Fruit fly (Drosophila melanogaster) whole organism, embryonic: ENCODE results near the gene Cap-D3.
A peak's percentile ranks its signal among the peaks of the same experiment; 100 is the strongest.

Experiments
- B-H1 ChIP-seq: fragments of 200-800 bp; sonication (Bioruptor generic); IDR thresholded peaks from 3 replicates; pipeline ENCODE4 v1.3.6; 2022; ENCODE audit warnings: missing biosample characterization, missing genetic modification characterization
- BEAF-32 ChIP-seq: fragments of 200-800 bp; sonication (Bioruptor generic); optimal IDR thresholded peaks from 3 replicates; lab custom pipeline; 2017; ENCODE audit warnings: missing biosample characterization, missing genetic modification characterization, mild to moderate bottlenecking, moderate library complexity, missing genetic modification reagents
- Bgb ChIP-seq: fragments of 200-800 bp; sonication (Bioruptor generic); IDR thresholded peaks from 2 replicates; pipeline ENCODE4 v1.3.6; 2022; ENCODE audit warnings: missing biosample characterization, missing genetic modification characterization; ENCODE audit not compliant: partially characterized antibody
- CG10462 ChIP-seq: fragments of 200-800 bp; sonication (Bioruptor generic); optimal IDR thresholded peaks from 2 replicates; lab custom pipeline; 2016; ENCODE audit warnings: missing biosample characterization, missing genetic modification characterization
- CG11456 ChIP-seq: fragments of 200-800 bp; sonication (Bioruptor generic); IDR thresholded peaks from 3 replicates; pipeline ENCODE4 v1.3.6; 2022; ENCODE audit warnings: missing biosample characterization, missing genetic modification characterization
- CG12104 ChIP-seq: fragments of 200-800 bp; sonication (Bioruptor generic); optimal IDR thresholded peaks from 3 replicates; lab custom pipeline; 2016; ENCODE audit warnings: missing biosample characterization, missing genetic modification characterization
- CG13123 ChIP-seq: fragments of 200-800 bp; sonication (Bioruptor generic); optimal IDR thresholded peaks from 2 replicates; lab custom pipeline; 2016; ENCODE audit warnings: missing biosample characterization, missing genetic modification characterization
- CG14860 ChIP-seq: fragments of 200-800 bp; sonication (Bioruptor generic); IDR thresholded peaks from 3 replicates; pipeline ENCODE4 v1.3.6; 2022; ENCODE audit warnings: missing biosample characterization, missing genetic modification characterization; ENCODE audit not compliant: partially characterized antibody
- CG15601 ChIP-seq: fragments of 200-800 bp; sonication (Bioruptor generic); optimal IDR thresholded peaks from 3 replicates; lab custom pipeline; 2019; ENCODE audit warnings: missing biosample characterization, mild to moderate bottlenecking, missing genetic modification characterization, moderate library complexity
- CG17385 ChIP-seq: fragments of 200-800 bp; sonication (Bioruptor generic); optimal IDR thresholded peaks from 3 replicates; lab custom pipeline; 2018; ENCODE audit warnings: missing biosample characterization, mild to moderate bottlenecking, missing genetic modification characterization
- CG17912 ChIP-seq: fragments of 200-800 bp; sonication (Bioruptor generic); optimal IDR thresholded peaks from 2 replicates; lab custom pipeline; 2018; ENCODE audit warnings: missing biosample characterization, mild to moderate bottlenecking, missing genetic modification characterization
- CG18599 ChIP-seq: fragments of 200-800 bp; sonication (Bioruptor generic); optimal IDR thresholded peaks from 3 replicates; lab custom pipeline; 2017; ENCODE audit warnings: missing biosample characterization, missing genetic modification characterization, mild to moderate bottlenecking, moderate library complexity, missing genetic modification reagents
- CG2120 ChIP-seq: fragments of 200-800 bp; sonication (Bioruptor generic); optimal IDR thresholded peaks from 3 replicates; lab custom pipeline; 2016; ENCODE audit warnings: missing biosample characterization, missing genetic modification characterization
- CG31224 ChIP-seq: fragments of 200-800 bp; sonication (Bioruptor generic); IDR thresholded peaks from 2 replicates; pipeline ENCODE4 v1.3.6; 2022; ENCODE audit warnings: missing biosample characterization, missing genetic modification characterization
- CG42726 ChIP-seq: fragments of 200-800 bp; sonication (Bioruptor generic); IDR thresholded peaks from 2 replicates; pipeline ENCODE4 v1.3.6; 2022; ENCODE audit warnings: missing biosample characterization, missing genetic modification characterization; ENCODE audit not compliant: partially characterized antibody
- CG4854 ChIP-seq: fragments of 200-800 bp; sonication (Bioruptor generic); optimal IDR thresholded peaks from 2 replicates; lab custom pipeline; 2016; ENCODE audit warnings: missing biosample characterization, missing genetic modification characterization, inconsistent platforms
- CG8359 ChIP-seq: fragments of 200-800 bp; sonication (Bioruptor generic); optimal IDR thresholded peaks from 2 replicates; lab custom pipeline; 2017; ENCODE audit warnings: missing biosample characterization, mild to moderate bottlenecking, missing genetic modification characterization, borderline replicate concordance
- CG9797 ChIP-seq: fragments of 200-800 bp; sonication (Bioruptor generic); optimal IDR thresholded peaks from 3 replicates; lab custom pipeline; 2018; ENCODE audit warnings: missing biosample characterization, mild to moderate bottlenecking, missing genetic modification characterization
- Drgx ChIP-seq: fragments of 200-800 bp; sonication (Bioruptor generic); IDR thresholded peaks from 2 replicates; pipeline ENCODE4 v1.3.6; 2022; ENCODE audit warnings: missing biosample characterization, missing genetic modification characterization
- E2f2 ChIP-seq: fragments of 200-800 bp; sonication (Bioruptor generic); IDR thresholded peaks from 2 replicates; pipeline ENCODE4 v1.3.6; 2022; ENCODE audit warnings: missing biosample characterization, missing genetic modification characterization
- HLH54F ChIP-seq: fragments of 200-800 bp; sonication (Bioruptor generic); optimal IDR thresholded peaks from 3 replicates; lab custom pipeline; 2016; ENCODE audit warnings: missing biosample characterization, missing genetic modification characterization
- HLHmδ ChIP-seq: fragments of 200-800 bp; sonication (Bioruptor generic); optimal IDR thresholded peaks from 2 replicates; lab custom pipeline; 2018; ENCODE audit warnings: missing biosample characterization, mild to moderate bottlenecking, missing genetic modification characterization, moderate library complexity
- Hand ChIP-seq: fragments of 200-800 bp; sonication (Bioruptor generic); optimal IDR thresholded peaks from 2 replicates; lab custom pipeline; 2017; ENCODE audit warnings: mild to moderate bottlenecking, missing biosample characterization, missing genetic modification reagents, missing genetic modification characterization
- Hr51 ChIP-seq, 2 experiments: fragments of 200-800 bp; sonication (Bioruptor generic); optimal IDR thresholded peaks; 2 replicates in 1 of 2; 3 replicates in 1 of 2; lab custom pipeline; 2016 to 2018; ENCODE audit warnings: missing biosample characterization in 2 of 2, missing genetic modification characterization in 2 of 2, mild to moderate bottlenecking in 1 of 2, moderate library complexity in 1 of 2
- MBD-R2 ChIP-seq: fragments of 200-800 bp; sonication (Bioruptor generic); IDR thresholded peaks from 2 replicates; pipeline ENCODE4 v1.3.6; 2022; ENCODE audit warnings: missing biosample characterization, missing genetic modification characterization
- MESR4 ChIP-seq: fragments of 200-800 bp; sonication (Bioruptor generic); optimal IDR thresholded peaks from 2 replicates; lab custom pipeline; 2018; ENCODE audit warnings: missing biosample characterization, mild to moderate bottlenecking, missing genetic modification characterization, moderate library complexity
- ab ChIP-seq: fragments of 200-800 bp; sonication (Bioruptor generic); optimal IDR thresholded peaks from 2 replicates; lab custom pipeline; 2016; ENCODE audit warnings: missing biosample characterization, missing genetic modification characterization
- amos ChIP-seq: fragments of 200-800 bp; sonication (Bioruptor generic); IDR thresholded peaks from 2 replicates; pipeline ENCODE4 v1.3.6; 2022; ENCODE audit warnings: missing biosample characterization, missing genetic modification characterization; ENCODE audit not compliant: partially characterized antibody
- dmrt99B ChIP-seq: fragments of 200-800 bp; sonication (Bioruptor generic); optimal IDR thresholded peaks from 2 replicates; lab custom pipeline; 2018; ENCODE audit warnings: missing biosample characterization, mild to moderate bottlenecking, missing genetic modification characterization, moderate library complexity
- fd64A ChIP-seq: fragments of 200-800 bp; sonication (Bioruptor generic); optimal IDR thresholded peaks from 3 replicates; lab custom pipeline; 2018; ENCODE audit warnings: missing biosample characterization, mild to moderate bottlenecking, missing genetic modification characterization
- gce ChIP-seq: fragments of 200-800 bp; sonication (Bioruptor generic); IDR thresholded peaks from 3 replicates; pipeline ENCODE4 v1.3.6; 2022; ENCODE audit warnings: missing biosample characterization, missing genetic modification characterization
- hkb ChIP-seq, 2 experiments: fragments of 200-800 bp in 1 of 2; fragments of >200 bp in 1 of 2; sonication (Bioruptor generic) in 1 of 2; IDR thresholded peaks in 1 of 2; optimal IDR thresholded peaks in 1 of 2; 2 replicates each; pipeline versions ENCODE4 v1.3.6 to Lab custom; 2017 to 2022; ENCODE audit warnings: missing biosample characterization in 1 of 2, missing genetic modification characterization in 1 of 2
- jumu ChIP-seq: fragments of 200-800 bp; sonication (Bioruptor generic); optimal IDR thresholded peaks from 3 replicates; lab custom pipeline; 2016; ENCODE audit warnings: missing biosample characterization, missing genetic modification characterization
- lbe ChIP-seq: fragments of 200-800 bp; sonication (Bioruptor generic); optimal IDR thresholded peaks from 2 replicates; lab custom pipeline; 2016; ENCODE audit warnings: missing biosample characterization, mild to moderate bottlenecking, missing genetic modification characterization
- lov ChIP-seq, 2 experiments: fragments of 200-800 bp in 1 of 2; fragments of >200 bp in 1 of 2; sonication (Bioruptor generic) in 1 of 2; IDR thresholded peaks in 1 of 2; optimal IDR thresholded peaks in 1 of 2; 2 replicates in 1 of 2; 3 replicates in 1 of 2; pipeline versions ENCODE4 v1.3.6 to Lab custom; 2017 to 2022; ENCODE audit warnings: missing biosample characterization in 1 of 2, missing genetic modification characterization in 1 of 2
- luna ChIP-seq: fragments of 200-800 bp; sonication (Bioruptor generic); optimal IDR thresholded peaks from 2 replicates; lab custom pipeline; 2016; ENCODE audit warnings: missing biosample characterization, missing genetic modification characterization
- mld ChIP-seq: fragments of 200-800 bp; sonication (Bioruptor generic); IDR thresholded peaks from 3 replicates; pipeline ENCODE4 v1.3.6; 2022; ENCODE audit warnings: missing biosample characterization, missing genetic modification characterization; ENCODE audit not compliant: partially characterized antibody
- otp ChIP-seq: fragments of 200-800 bp; sonication (Bioruptor generic); IDR thresholded peaks from 3 replicates; pipeline ENCODE4, ENCODE4 v1.3.6; 2022; ENCODE audit warnings: missing biosample characterization, missing genetic modification characterization
- pnt ChIP-seq: fragments of 200-800 bp; sonication (Bioruptor generic); optimal IDR thresholded peaks from 3 replicates; lab custom pipeline; 2016; ENCODE audit warnings: missing biosample characterization, missing genetic modification characterization
- ranshi ChIP-seq: fragments of 200-800 bp; sonication (Bioruptor generic); IDR thresholded peaks from 2 replicates; pipeline ENCODE4 v1.3.6; 2022; ENCODE audit warnings: missing biosample characterization, missing genetic modification characterization
- schlank ChIP-seq: fragments of 200-800 bp; sonication (Bioruptor generic); optimal IDR thresholded peaks from 2 replicates; lab custom pipeline; 2018; ENCODE audit warnings: missing biosample characterization, mild to moderate bottlenecking, missing genetic modification characterization
- scrt ChIP-seq: fragments of 200-800 bp; sonication (Bioruptor generic); optimal IDR thresholded peaks from 2 replicates; lab custom pipeline; 2018; ENCODE audit warnings: missing biosample characterization, mild to moderate bottlenecking, missing genetic modification characterization, moderate library complexity
- sima ChIP-seq: fragments of 200-800 bp; sonication (Bioruptor generic); optimal IDR thresholded peaks from 2 replicates; lab custom pipeline; 2016; ENCODE audit warnings: missing biosample characterization, missing genetic modification characterization
- sob ChIP-seq: fragments of 200-800 bp; sonication (Bioruptor generic); IDR thresholded peaks from 2 replicates; pipeline ENCODE4 v1.3.6; 2022; ENCODE audit warnings: missing biosample characterization, missing genetic modification characterization
- stc ChIP-seq: fragments of 200-800 bp; sonication (Bioruptor generic); IDR thresholded peaks from 2 replicates; pipeline ENCODE4 v1.3.6; 2022; ENCODE audit warnings: missing biosample characterization, missing genetic modification characterization
- stwl ChIP-seq: fragments of 200-800 bp; sonication (Bioruptor generic); optimal IDR thresholded peaks from 3 replicates; lab custom pipeline; 2018; ENCODE audit warnings: missing biosample characterization, mild to moderate bottlenecking, missing genetic modification characterization, moderate library complexity
- tll ChIP-seq, 2 experiments: fragments of 200-800 bp in 1 of 2; fragments of >200 bp in 1 of 2; sonication (Bioruptor generic) in 1 of 2; optimal IDR thresholded peaks; 2 replicates each; lab custom pipeline; 2017 to 2019; ENCODE audit warnings: missing biosample characterization in 2 of 2, missing genetic modification characterization in 2 of 2, mild to moderate bottlenecking in 1 of 2, moderate library complexity in 1 of 2
- vfl ChIP-seq: fragments of 200-800 bp; sonication (Bioruptor generic); optimal IDR thresholded peaks from 2 replicates; lab custom pipeline; 2016; ENCODE audit warnings: missing biosample characterization, missing genetic modification characterization
- vnd ChIP-seq: fragments of 200-800 bp; sonication (Bioruptor generic); IDR thresholded peaks from 3 replicates; pipeline ENCODE4 v1.3.6; 2022; ENCODE audit warnings: missing biosample characterization, missing genetic modification characterization; ENCODE audit not compliant: partially characterized antibody

Cap-D3 gene

DNA sequence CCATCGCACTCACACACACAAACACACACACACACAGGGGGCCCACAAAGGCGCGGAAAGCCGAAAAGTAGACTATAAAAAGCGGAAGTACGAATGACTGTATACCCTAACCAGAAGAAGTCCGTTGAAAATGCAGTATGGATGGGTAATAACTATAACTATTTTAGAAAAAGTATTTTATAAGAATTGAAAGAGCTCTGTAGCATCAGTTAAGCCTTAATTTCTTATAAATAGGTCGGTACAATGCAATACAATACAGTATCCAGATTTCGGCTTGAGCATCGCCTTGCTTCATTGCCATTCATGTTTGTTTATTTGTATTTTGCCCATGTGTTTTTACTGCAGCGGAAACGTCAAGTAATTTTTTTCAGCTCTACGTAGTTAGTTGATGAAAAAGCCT is 43.8 kb downstream of the Cap-D3 start (continued):
- TF ChIP-seq Hr51 (GFP tag; optimal IDR thresholded peaks at IDR 0.05; lab: Kevin White, UChicago) (peak in 1 of 2 experiments; percentile 43), CG13123 (no peak), BEAF-32 (GFP tag; lab: Kevin White, UChicago) (no peak), jumu (GFP tag; lab: Kevin White, UChicago) (no peak), CG8359 (GFP tag; lab: Kevin White, UChicago) (no peak), CG2120 (GFP tag; lab: Kevin White, UChicago) (peak; percentile 67), CG14860 (no peak), CG11456 (GFP tag; lab: Robert Waterston, UW) (0 out of 3 replicates have a peak, but pooled peaks have one; percentile 43), CG31224 (GFP tag; lab: Robert Waterston, UW) (no peak), B-H1 (GFP tag; lab: Robert Waterston, UW) (no peak), luna (no peak), mld (GFP tag; lab: Robert Waterston, UW) (no peak), CG15601 (tag; lab: Kevin White, UChicago) (no peak), CG17385 (GFP tag; lab: Kevin White, UChicago) (peak; percentile 26), sob (GFP tag; lab: Robert Waterston, UW) (no peak; the same call in 1 of the 2 replicates), CG12104 (GFP tag; lab: Kevin White, UChicago) (no peak), E2f2 (peak; percentile 18; the same call in 1 of the 2 replicates), vnd (GFP tag; lab: Robert Waterston, UW) (no peak), CG9797 (no peak), scrt (GFP tag; lab: Kevin White, UChicago) (no peak), CG18599 (GFP tag; lab: Kevin White, UChicago) (peak; percentile 70), CG4854 (no peak), fd64A (no peak), stc (GFP tag; lab: Robert Waterston, UW) (no peak), MESR4 (no peak), Bgb (GFP tag; lab: Robert Waterston, UW) (no peak), stwl (tag; lab: Kevin White, UChicago) (no peak), tll (GFP tag; optimal IDR thresholded peaks at IDR 0.05; lab: Kevin White, UChicago) (no peak), dmrt99B (tag; lab: Kevin White, UChicago) (peak; percentile 49), CG17912 (GFP tag; lab: Kevin White, UChicago) (no peak), amos (GFP tag; lab: Robert Waterston, UW) (no peak), sima (GFP tag; lab: Kevin White, UChicago) (no peak), CG10462 (GFP tag; lab: Kevin White, UChicago) (no peak), otp (no peak), Drgx (GFP tag; lab: Robert Waterston, UW) (no peak; the same call in 1 of the 2 replicates), vfl (GFP tag; lab: Kevin White, UChicago) (no peak), hkb (optimal IDR thresholded peaks at IDR 0.05; lab: Kevin White, UChicago) (no peak), hkb (GFP tag; IDR thresholded peaks at IDR 0.05; lab: Robert Waterston, UW) (peak; percentile 47; the same call in 1 of the 2 replicates), Hand (GFP tag; lab: Kevin White, UChicago) (peak; percentile 15), pnt (GFP tag; lab: Kevin White, UChicago) (no peak), lbe (GFP tag; lab: Kevin White, UChicago) (no peak), HLH54F (GFP tag; lab: Kevin White, UChicago) (peak; percentile 17), schlank (tag; lab: Kevin White, UChicago) (no peak), CG42726 (GFP tag; lab: Robert Waterston, UW) (no peak), ab (GFP tag; lab: Kevin White, UChicago) (no peak), gce (GFP tag; lab: Robert Waterston, UW) (no peak), HLHmδ (no peak), ranshi (GFP tag; lab: Robert Waterston, UW) (peak; percentile 10; the same call in 1 of the 2 replicates), lov (optimal IDR thresholded peaks at IDR 0.05; lab: Kevin White, UChicago) (no peak), lov (GFP tag; IDR thresholded peaks at IDR 0.05; lab: Robert Waterston, UW) (no peak), MBD-R2 (GFP tag; lab: Robert Waterston, UW) (no peak)
